Worm (Caenorhabditis elegans): ENCODE data around the gene Y75B12B.1.

- TF ChIP-seq F55B11.4 (tag; optimal IDR thresholded peaks at IDR 0.05; ENCODE audit: borderline replicate concordance, insufficient read depth) (no peak), unc-62 (GFP tag; optimal IDR thresholded peaks at IDR 0.05) (no peak), efl-1 (GFP tag; optimal IDR thresholded peaks at IDR 0.05) (no peak), aptf-3 (GFP tag; IDR thresholded peaks at IDR 0.05) (no peak), snpc-4 (GFP tag; optimal IDR thresholded peaks at IDR 0.05) (no peak), snpc-4 (tag; optimal IDR thresholded peaks at IDR 0.05) (no peak)
Measured at ce11 chrV:15232200-15232599, 47.7 kb downstream of the Y75B12B.1 start, which contains the start of gene srw-13.

Data from whole organism, young adult.